Worm (Caenorhabditis elegans) whole organism, midembryonic: ENCODE measurements around the gene T02C12.5.

Source experiments
- T22C8.4 ChIP-seq: fragments of 200-800 bp; sonication (Bioruptor generic); IDR thresholded peaks from 2 replicates; pipeline ENCODE4 v1.3.6; 2022; ENCODE audit warnings: missing genetic modification characterization, missing compliant biosample characterization
- cog-1 ChIP-seq: sonication (generic microtip); optimal IDR thresholded peaks from 2 replicates; lab custom pipeline; 2016; ENCODE audit warnings: missing genetic modification characterization, missing compliant biosample characterization
- flt-1 ChIP-seq: fragments of 200-800 bp; sonication (Bioruptor generic); IDR thresholded peaks from 2 replicates; pipeline ENCODE4 v1.3.6; 2022; ENCODE audit warnings: missing genetic modification characterization, missing compliant biosample characterization
- klf-2 ChIP-seq: fragments of 200-800 bp; sonication (Bioruptor generic); conservative IDR thresholded peaks from 2 replicates; pipeline ENCODE4 v1.3.6; 2022; ENCODE audit warnings: missing genetic modification reagents, missing genetic modification characterization, missing compliant biosample characterization
- med-1 ChIP-seq: sonication (generic microtip); optimal IDR thresholded peaks from 2 replicates; lab custom pipeline; 2017; ENCODE audit warnings: missing genetic modification characterization, mild to moderate bottlenecking, missing compliant biosample characterization, antibody characterized with exemption, missing genetic modification reagents; ENCODE audit not compliant: insufficient read depth
- ref-1 ChIP-seq: fragments of 200-800 bp; sonication (Bioruptor generic); conservative IDR thresholded peaks from 2 replicates; pipeline ENCODE4 v1.3.6; 2022; ENCODE audit warnings: missing genetic modification reagents, missing genetic modification characterization, missing compliant biosample characterization
- tab-1 ChIP-seq: fragments of 200-800 bp; sonication (Bioruptor generic); IDR thresholded peaks from 2 replicates; pipeline ENCODE4 v1.3.6; 2022; ENCODE audit warnings: missing genetic modification characterization, missing compliant biosample characterization
- ztf-23 ChIP-seq: fragments of 200-800 bp; sonication (Bioruptor generic); IDR thresholded peaks from 2 replicates; pipeline ENCODE4 v1.3.6; 2022; ENCODE audit warnings: missing genetic modification reagents, missing genetic modification characterization, missing compliant biosample characterization
- ztf-29 ChIP-seq: fragments of 200-800 bp; sonication (Bioruptor generic); IDR thresholded peaks from 2 replicates; pipeline ENCODE4 v1.3.6; 2022; ENCODE audit warnings: missing genetic modification reagents, missing genetic modification characterization, missing compliant biosample characterization

Gene T02C12.5

ce11 chrIII:3994457-3994856 is 33.5 kb downstream of the T02C12.5 start:
- TF ChIP-seq cog-1 (tag; lab: Kevin White, UChicago) = no peak
- no peak for TF ChIP-seq ztf-23 (GFP tag; lab: Robert Waterston, UW)
- TF ChIP-seq flt-1 (GFP tag; lab: Robert Waterston, UW) = no peak
- no peak for TF ChIP-seq klf-2
- no peak for TF ChIP-seq T22C8.4 (GFP tag; lab: Robert Waterston, UW)
- TF ChIP-seq ref-1 (GFP tag; lab: Robert Waterston, UW) = no peak
- no peak for TF ChIP-seq med-1 (GFP tag; lab: Kevin White, UChicago)

DNA sequence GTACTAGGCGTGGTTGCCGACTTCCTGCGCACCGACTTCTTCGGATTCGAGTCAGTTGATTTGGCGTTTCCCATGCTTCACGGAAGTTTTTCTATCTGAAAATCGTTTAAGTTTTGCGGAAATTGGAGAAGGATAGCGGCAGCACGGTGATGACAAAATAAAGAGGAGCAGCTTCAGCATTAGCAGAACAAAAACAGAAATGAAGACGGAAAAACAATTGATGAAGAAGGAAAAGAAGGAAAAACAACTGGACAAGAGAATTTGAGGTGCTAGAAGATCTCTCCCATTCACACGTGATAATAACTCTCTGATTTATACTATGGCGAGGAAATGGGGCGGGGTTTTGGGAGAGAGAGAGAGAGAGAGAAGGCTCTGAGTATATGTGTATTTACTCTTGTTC is 35.9 kb downstream of the T02C12.5 start, which contains the start of gene glb-11:
glb-11 (minus strand) TSS at position 101 of the 400 bp plus-strand sequence.
- TF ChIP-seq klf-2 (no peak), med-1 (GFP tag; lab: Kevin White, UChicago) (no peak), ref-1 (GFP tag; lab: Robert Waterston, UW) (no peak), ztf-29 (GFP tag; lab: Robert Waterston, UW) (no peak), flt-1 (GFP tag; lab: Robert Waterston, UW) (no peak)

ce11 chrIII:3991362-3991761 is 36.6 kb downstream of the T02C12.5 start:
- TF ChIP-seq T22C8.4 (GFP tag; lab: Robert Waterston, UW) = no peak

DNA sequence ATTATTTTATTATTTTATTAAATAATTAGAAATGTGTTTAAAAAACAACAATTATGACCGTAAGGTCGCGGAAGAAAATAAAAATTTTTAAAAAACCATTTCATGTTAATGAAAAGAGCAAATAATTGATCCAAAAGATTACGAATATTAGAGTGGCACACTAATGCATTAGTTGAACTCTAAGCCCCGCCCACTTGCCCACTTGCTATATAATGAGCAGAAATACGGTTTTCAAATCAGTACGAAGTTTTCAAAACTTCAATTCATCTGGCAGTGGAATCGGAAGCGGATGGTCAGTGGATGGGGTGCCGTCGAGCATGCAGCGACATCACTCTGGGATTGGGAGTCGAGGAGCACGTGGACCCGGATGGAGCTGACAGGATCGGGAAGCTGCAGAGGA is 40.2 kb downstream of the T02C12.5 start, which contains the start of gene C36E8.6:
C36E8.6 (plus strand) TSS at position 301 of the 400 bp plus-strand sequence.
- no peak for TF ChIP-seq ztf-23 (GFP tag; lab: Robert Waterston, UW)

DNA sequence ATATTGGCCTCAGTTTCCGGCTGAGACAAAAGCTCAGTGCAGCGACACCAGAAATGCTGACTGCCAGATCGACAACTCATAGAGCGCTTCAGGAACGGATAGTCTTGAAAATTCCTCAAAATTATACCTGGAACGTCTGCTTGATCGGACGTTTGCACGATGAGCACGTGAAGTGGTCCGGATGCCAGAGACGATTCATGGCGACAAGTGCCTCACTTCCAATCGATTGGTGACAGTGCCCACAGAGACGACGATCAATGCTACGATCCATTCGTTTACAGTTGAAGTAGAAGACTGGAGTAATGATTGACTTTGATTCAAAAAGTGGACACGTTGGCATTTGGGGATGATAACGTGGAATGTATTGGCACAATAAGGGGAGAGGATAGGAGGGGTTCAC is 41.6 kb downstream of the T02C12.5 start, which contains the start of gene Y1A5A.1:
Y1A5A.1 (minus strand) TSS at position 294 of the 400 bp plus-strand sequence.
- no peak for TF ChIP-seq med-1 (GFP tag; lab: Kevin White, UChicago)
- no peak for TF ChIP-seq tab-1 (GFP tag; lab: Robert Waterston, UW)
- TF ChIP-seq ref-1 (GFP tag; lab: Robert Waterston, UW) = no peak

DNA sequence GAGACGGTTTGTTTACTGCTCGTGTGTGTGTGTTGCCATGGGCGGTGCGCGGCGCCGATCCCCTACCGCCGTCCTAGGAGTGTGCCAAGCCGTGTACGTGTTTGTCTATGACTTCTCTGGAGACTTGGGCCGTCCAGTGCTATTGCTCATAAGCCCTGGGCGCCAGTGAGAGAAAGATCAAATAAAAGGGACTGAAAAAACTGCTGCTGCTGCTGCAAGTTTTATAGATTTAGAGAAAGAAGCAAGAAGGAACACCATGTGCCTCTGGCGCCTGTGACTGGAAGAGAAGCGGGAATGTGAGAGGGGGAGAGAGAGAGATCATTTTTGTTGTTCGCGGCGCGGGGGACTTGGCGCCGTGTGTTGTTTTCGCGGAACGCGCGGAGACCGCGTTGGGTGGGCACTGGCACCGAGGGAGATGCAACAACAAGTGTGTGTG is 43.9 kb downstream of the T02C12.5 start:
- TF ChIP-seq T22C8.4 (GFP tag; lab: Robert Waterston, UW) (no peak), ztf-23 (GFP tag; lab: Robert Waterston, UW) (no peak), med-1 (GFP tag; lab: Kevin White, UChicago) (no peak), klf-2 (no peak), tab-1 (GFP tag; lab: Robert Waterston, UW) (no peak), ref-1 (GFP tag; lab: Robert Waterston, UW) (no peak), flt-1 (GFP tag; lab: Robert Waterston, UW) (no peak), ztf-29 (GFP tag; lab: Robert Waterston, UW) (no peak), cog-1 (tag; lab: Kevin White, UChicago) (no peak)

DNA sequence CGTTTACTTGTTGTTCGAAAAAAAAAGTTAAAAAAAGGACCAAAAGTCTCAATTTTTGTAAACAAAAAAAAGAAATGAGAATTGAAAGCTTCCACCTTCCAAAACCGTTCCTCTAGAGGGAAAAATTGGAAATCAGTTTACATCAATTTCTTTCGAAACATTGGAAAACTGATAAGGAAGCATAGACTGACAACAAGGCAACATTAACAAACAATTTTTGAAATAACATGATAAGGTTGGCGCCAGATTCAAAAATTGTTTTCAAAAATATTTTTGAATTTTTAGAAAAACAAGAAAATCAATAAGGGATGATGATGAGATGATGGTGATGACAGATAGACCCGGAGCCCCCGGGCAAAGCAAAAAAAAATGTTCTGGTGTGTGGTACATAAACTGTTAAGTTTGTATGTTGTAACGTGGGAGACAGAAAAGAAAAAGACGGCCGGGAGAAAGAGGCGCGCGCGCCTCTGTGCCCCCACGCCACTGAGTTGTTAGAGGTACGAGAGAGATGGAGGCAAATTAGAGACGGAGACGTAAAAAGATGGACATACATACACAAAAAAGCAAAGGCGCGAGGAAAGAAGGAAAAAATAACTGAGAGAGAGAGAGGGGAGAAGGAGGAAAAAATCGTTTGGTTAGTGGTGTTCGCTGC is 47.9 kb downstream of the T02C12.5 start:
- TF ChIP-seq ref-1 (GFP tag; lab: Robert Waterston, UW) (no peak), tab-1 (GFP tag; lab: Robert Waterston, UW) (no peak), ztf-23 (GFP tag; lab: Robert Waterston, UW) (no peak), T22C8.4 (GFP tag; lab: Robert Waterston, UW) (no peak), flt-1 (GFP tag; lab: Robert Waterston, UW) (no peak), klf-2 (no peak), cog-1 (tag; lab: Kevin White, UChicago) (no peak), med-1 (GFP tag; lab: Kevin White, UChicago) (no peak), ztf-29 (GFP tag; lab: Robert Waterston, UW) (no peak)

DNA sequence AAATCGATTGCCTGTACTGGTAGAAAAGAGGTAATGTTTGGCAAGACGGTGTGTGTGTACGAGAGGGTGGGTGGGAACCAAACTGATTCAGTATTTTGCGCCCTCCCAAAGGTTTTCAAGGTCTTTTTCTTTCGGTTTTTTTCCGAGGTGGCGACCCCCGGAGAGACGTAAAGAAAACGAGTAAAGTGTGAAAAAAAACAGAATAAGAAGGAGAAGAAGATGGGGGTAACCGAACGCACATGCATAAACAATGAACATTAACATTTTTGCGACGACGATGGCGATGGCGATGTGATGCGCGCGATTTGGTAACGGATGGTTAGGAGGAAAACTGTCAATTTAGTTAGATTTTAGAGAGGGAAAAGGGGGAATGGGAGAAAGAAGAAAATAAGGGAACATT is 49.5 kb downstream of the T02C12.5 start:
- TF ChIP-seq ref-1 (GFP tag; lab: Robert Waterston, UW) (no peak), klf-2 (no peak), T22C8.4 (GFP tag; lab: Robert Waterston, UW) (no peak), cog-1 (tag; lab: Kevin White, UChicago) (no peak), flt-1 (GFP tag; lab: Robert Waterston, UW) (no peak), ztf-29 (GFP tag; lab: Robert Waterston, UW) (no peak), tab-1 (GFP tag; lab: Robert Waterston, UW) (no peak), ztf-23 (GFP tag; lab: Robert Waterston, UW) (no peak), med-1 (GFP tag; lab: Kevin White, UChicago) (no peak)

DNA sequence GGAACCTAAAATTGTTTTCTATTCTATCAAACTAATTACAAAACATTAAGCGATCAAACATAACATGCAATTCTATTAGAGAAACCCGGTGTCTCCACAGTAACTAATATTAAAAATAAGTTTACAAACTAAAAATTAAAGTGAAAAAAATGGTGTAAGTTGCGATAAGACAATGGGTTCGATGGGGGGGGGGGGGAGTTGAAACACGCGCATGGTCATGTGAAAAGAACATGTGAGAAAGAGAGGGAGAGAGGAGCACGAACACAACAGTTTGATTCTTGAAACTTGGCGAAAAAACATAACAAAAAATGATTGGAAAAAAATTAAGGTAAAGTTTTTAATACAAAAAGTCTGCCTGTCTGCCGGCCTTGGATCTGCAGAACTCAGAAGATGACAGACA is 51.0 kb downstream of the T02C12.5 start:
- TF ChIP-seq tab-1 (GFP tag; lab: Robert Waterston, UW) = no peak
- no peak for TF ChIP-seq flt-1 (GFP tag; lab: Robert Waterston, UW)
- TF ChIP-seq ztf-23 (GFP tag; lab: Robert Waterston, UW) = no peak
- no peak for TF ChIP-seq ztf-29 (GFP tag; lab: Robert Waterston, UW)
- TF ChIP-seq med-1 (GFP tag; lab: Kevin White, UChicago) = no peak
- TF ChIP-seq ref-1 (GFP tag; lab: Robert Waterston, UW) = no peak
